Fruit fly (Drosophila melanogaster) whole organism, larva: ENCODE results near the gene PolQ.

ENCODE experiments used
- noc ChIP-seq: fragments of 200-800 bp; sonication (Bioruptor generic); optimal IDR thresholded peaks from 3 replicates; lab custom pipeline; 2019; ENCODE audit warnings: missing biosample characterization, mild to moderate bottlenecking, missing genetic modification characterization, moderate library complexity

Gene PolQ

DNA sequence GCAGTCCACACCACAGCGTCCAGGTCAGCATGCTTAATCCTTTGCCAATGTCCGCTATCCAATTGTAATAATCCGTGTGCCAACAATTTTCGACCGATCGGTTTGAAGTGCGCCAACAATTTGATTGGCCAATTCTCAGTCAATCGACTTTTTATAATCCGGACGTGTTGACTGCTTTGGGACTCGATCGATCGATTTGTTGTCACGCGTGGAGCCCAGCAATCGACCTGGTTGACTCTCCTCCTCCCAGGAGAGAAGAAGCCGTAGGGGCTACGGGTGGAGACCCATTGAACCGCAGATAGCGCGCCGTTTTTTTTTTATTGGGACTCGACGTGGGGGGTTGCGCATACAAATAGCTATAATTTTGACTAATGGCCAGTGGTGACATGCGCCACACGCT is 30.8 kb downstream of the PolQ start, which contains the start of gene Cyp313a4:
Gene Cyp313a4, minus strand, starts transcription at position 101 of the 400 bp plus-strand sequence.
- TF ChIP-seq noc (tag; lab: Kevin White, UChicago) = no peak

DNA sequence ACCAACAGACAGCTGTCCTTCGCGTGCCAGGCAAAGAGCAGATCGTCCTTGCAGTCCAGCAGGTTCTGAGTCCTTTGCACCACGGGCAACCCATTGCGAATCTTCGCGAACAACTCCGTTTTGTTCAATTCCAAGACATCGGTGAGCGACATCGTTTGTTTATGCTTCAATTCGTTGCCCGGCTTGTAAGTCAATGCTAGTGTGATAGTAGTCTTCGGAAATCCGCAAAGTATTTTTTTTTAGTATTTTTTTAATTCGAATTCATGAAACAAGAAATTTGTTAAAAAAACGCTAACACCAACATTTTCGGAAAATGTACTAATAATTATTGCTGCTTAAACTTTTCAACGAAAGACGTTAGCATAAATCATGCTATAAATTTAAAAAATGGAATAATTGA is 33.2 kb downstream of the PolQ start, which contains the start of gene mbo:
Gene mbo, minus strand, starts transcription at position 203 of the 400 bp plus-strand sequence.
- TF ChIP-seq noc (tag; lab: Kevin White, UChicago) = no peak

- TF ChIP-seq noc (tag; lab: Kevin White, UChicago) = no peak
Observed at dm6 chr3R:12676160-12676559, 35.9 kb downstream of the PolQ start, which contains the start of gene CG43630. Gene CG43630 (minus strand): TSS chr3R:12676260.

DNA sequence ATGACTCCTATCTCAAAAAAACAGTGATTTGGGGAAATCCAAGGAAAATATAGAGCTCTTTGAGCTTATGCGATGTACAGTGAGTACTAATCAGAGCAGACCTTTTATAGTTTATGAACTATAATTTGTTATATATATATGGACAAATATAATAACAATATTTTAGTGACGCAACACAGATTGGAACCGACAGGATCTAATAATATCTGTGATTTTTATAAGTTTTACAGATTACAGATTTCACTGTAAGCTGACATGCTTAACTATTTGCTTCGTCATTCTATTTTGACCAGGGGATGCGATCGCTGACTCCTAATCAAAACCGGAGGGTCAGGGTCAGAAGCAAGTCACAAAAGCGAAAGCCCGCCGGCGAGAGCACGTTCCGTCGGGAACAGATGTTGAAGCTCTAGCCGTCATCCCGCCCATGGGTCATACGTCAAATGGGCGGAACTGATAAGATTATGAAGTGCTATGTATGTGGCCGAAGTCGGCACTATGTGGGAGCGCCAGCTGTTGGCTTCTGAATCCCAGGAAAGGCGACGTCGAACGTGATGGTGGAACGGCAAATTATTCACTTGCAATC is 38.0 kb downstream of the PolQ start, which contains the start of gene Gnmt:
Gene Gnmt, plus strand, starts transcription at position 568 of the 583 bp plus-strand sequence.
- peak; percentile 88 for TF ChIP-seq noc (tag; lab: Kevin White, UChicago)

- no peak for TF ChIP-seq noc (tag; lab: Kevin White, UChicago)
Observed at dm6 chr3R:12666206-12666834, 45.8 kb downstream of the PolQ start.

DNA sequence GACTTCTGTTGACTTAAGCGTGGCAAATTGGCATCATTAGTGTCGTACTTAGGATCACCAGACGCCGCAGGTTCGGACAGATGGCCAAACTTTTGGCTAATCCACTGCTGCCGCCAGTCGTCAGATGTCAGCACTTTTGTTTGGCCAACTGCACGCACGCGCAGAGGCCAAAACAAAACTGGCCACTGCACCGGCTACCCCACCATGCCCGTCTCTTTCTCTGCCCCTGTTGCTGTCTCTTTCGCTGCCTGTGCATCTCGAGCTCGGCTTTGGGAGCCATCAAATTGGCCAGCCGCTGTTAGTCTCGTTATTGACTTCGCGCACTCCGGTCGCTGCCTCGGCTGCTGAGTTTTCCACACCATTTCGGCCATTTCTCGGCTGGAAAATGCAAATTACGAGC is 49.6 kb downstream of the PolQ start, which contains the start of gene CG14395:
Gene CG14395, plus strand, starts transcription at position 301 of the 400 bp plus-strand sequence.
- no peak for TF ChIP-seq noc (tag; lab: Kevin White, UChicago)

dm6 chr3R:12656946-12657566 is 55.0 kb downstream of the PolQ start:
- TF ChIP-seq noc (tag; lab: Kevin White, UChicago) = peak; percentile 9
